Fruit fly (Drosophila melanogaster) whole organism, embryonic: ENCODE measurements around the gene yps.

Experiments used
- Aef1 ChIP-seq: fragments of 200-800 bp; sonication (Bioruptor generic); IDR thresholded peaks from 3 replicates; pipeline ENCODE4 v1.3.6; 2022; ENCODE audit warnings: missing biosample characterization, missing genetic modification characterization
- Bgb ChIP-seq: fragments of 200-800 bp; sonication (Bioruptor generic); IDR thresholded peaks from 2 replicates; pipeline ENCODE4 v1.3.6; 2022; ENCODE audit warnings: missing biosample characterization, missing genetic modification characterization; ENCODE audit not compliant: partially characterized antibody
- Bteb2 ChIP-seq: fragments of 200-800 bp; sonication (Bioruptor generic); optimal IDR thresholded peaks from 2 replicates; lab custom pipeline; 2016; ENCODE audit warnings: missing biosample characterization, missing genetic modification characterization
- CG10979 ChIP-seq: fragments of 200-800 bp; sonication (Bioruptor generic); optimal IDR thresholded peaks from 2 replicates; lab custom pipeline; 2018; ENCODE audit warnings: missing biosample characterization, mild to moderate bottlenecking, missing genetic modification characterization, moderate library complexity
- CG14710 ChIP-seq: fragments of 200-800 bp; sonication (Bioruptor generic); optimal IDR thresholded peaks from 3 replicates; lab custom pipeline; 2019; ENCODE audit warnings: missing biosample characterization, mild to moderate bottlenecking, missing genetic modification characterization, moderate library complexity
- CG14965 ChIP-seq: fragments of 200-800 bp; sonication (Bioruptor generic); optimal IDR thresholded peaks from 2 replicates; lab custom pipeline; 2016; ENCODE audit warnings: missing biosample characterization, missing genetic modification characterization, borderline replicate concordance
- CG15601 ChIP-seq: fragments of 200-800 bp; sonication (Bioruptor generic); optimal IDR thresholded peaks from 3 replicates; lab custom pipeline; 2019; ENCODE audit warnings: missing biosample characterization, mild to moderate bottlenecking, missing genetic modification characterization, moderate library complexity
- CG17568 ChIP-seq: fragments of 200-800 bp; sonication (Bioruptor generic); optimal IDR thresholded peaks from 2 replicates; lab custom pipeline; 2018; ENCODE audit warnings: missing biosample characterization, mild to moderate bottlenecking, missing genetic modification characterization, moderate library complexity
- CG17612 ChIP-seq: fragments of 200-800 bp; sonication (Bioruptor generic); IDR thresholded peaks from 2 replicates; pipeline ENCODE4 v1.3.6; 2022; ENCODE audit warnings: missing biosample characterization, missing genetic modification characterization
- CG17912 ChIP-seq: fragments of 200-800 bp; sonication (Bioruptor generic); optimal IDR thresholded peaks from 2 replicates; lab custom pipeline; 2018; ENCODE audit warnings: missing biosample characterization, mild to moderate bottlenecking, missing genetic modification characterization
- CG18476 ChIP-seq: fragments of 200-800 bp; sonication (Bioruptor generic); optimal IDR thresholded peaks from 2 replicates; lab custom pipeline; 2016; ENCODE audit warnings: missing biosample characterization, mild to moderate bottlenecking, missing genetic modification characterization
- CG18619 ChIP-seq: fragments of 200-800 bp; sonication (Bioruptor generic); optimal IDR thresholded peaks from 3 replicates; lab custom pipeline; 2017; ENCODE audit warnings: missing biosample characterization, mild to moderate bottlenecking, missing genetic modification characterization
- CG2129 ChIP-seq: fragments of 200-800 bp; sonication (Bioruptor generic); IDR thresholded peaks from 2 replicates; pipeline ENCODE4 v1.3.6; 2022; ENCODE audit warnings: missing biosample characterization, missing genetic modification characterization; ENCODE audit not compliant: partially characterized antibody
- CG2202 ChIP-seq: fragments of 200-800 bp; sonication (Bioruptor generic); optimal IDR thresholded peaks from 2 replicates; lab custom pipeline; 2018; ENCODE audit warnings: missing biosample characterization, mild to moderate bottlenecking, missing genetic modification characterization
- CG3281 ChIP-seq: fragments of 200-800 bp; sonication (Bioruptor generic); optimal IDR thresholded peaks from 3 replicates; lab custom pipeline; 2017; ENCODE audit warnings: missing biosample characterization, mild to moderate bottlenecking, missing genetic modification characterization
- CG3726 ChIP-seq: fragments of 200-800 bp; sonication (Bioruptor generic); IDR thresholded peaks from 3 replicates; pipeline ENCODE4, ENCODE4 v1.3.6; 2022; ENCODE audit warnings: missing biosample characterization, missing genetic modification characterization
- CG4360 ChIP-seq: fragments of 200-800 bp; sonication (Bioruptor generic); IDR thresholded peaks from 2 replicates; pipeline ENCODE4 v1.3.6; 2022; ENCODE audit warnings: missing biosample characterization, missing genetic modification characterization
- CG4854 ChIP-seq: fragments of 200-800 bp; sonication (Bioruptor generic); optimal IDR thresholded peaks from 2 replicates; lab custom pipeline; 2016; ENCODE audit warnings: missing biosample characterization, missing genetic modification characterization, inconsistent platforms
- CG7786 ChIP-seq: fragments of 200-800 bp; sonication (Bioruptor generic); optimal IDR thresholded peaks from 2 replicates; lab custom pipeline; 2016; ENCODE audit warnings: missing biosample characterization, missing genetic modification characterization
- CG8281 ChIP-seq: fragments of 200-800 bp; sonication (Bioruptor generic); optimal IDR thresholded peaks from 2 replicates; lab custom pipeline; 2018; ENCODE audit warnings: missing biosample characterization, mild to moderate bottlenecking, missing genetic modification characterization, moderate library complexity
- CG8359 ChIP-seq: fragments of 200-800 bp; sonication (Bioruptor generic); optimal IDR thresholded peaks from 2 replicates; lab custom pipeline; 2017; ENCODE audit warnings: missing biosample characterization, mild to moderate bottlenecking, missing genetic modification characterization, borderline replicate concordance
- CG8924 ChIP-seq: fragments of 200-800 bp; optimal IDR thresholded peaks from 3 replicates; lab custom pipeline; 2019; ENCODE audit warnings: missing biosample characterization, mild to moderate bottlenecking, missing genetic modification characterization, moderate library complexity
- CG9932 ChIP-seq: fragments of 200-800 bp; sonication (Bioruptor generic); IDR thresholded peaks from 2 replicates; pipeline ENCODE4 v1.3.6; 2022; ENCODE audit warnings: missing biosample characterization, missing genetic modification characterization
- CTCF ChIP-seq: fragments of 200-800 bp; sonication (Bioruptor generic); optimal IDR thresholded peaks from 2 replicates; lab custom pipeline; 2017; ENCODE audit warnings: missing biosample characterization, mild to moderate bottlenecking, missing genetic modification characterization, moderate library complexity
- Camta ChIP-seq: fragments of 200-800 bp; sonication (Bioruptor generic); optimal IDR thresholded peaks from 2 replicates; lab custom pipeline; 2016; ENCODE audit warnings: missing biosample characterization, missing genetic modification characterization
- CkIIα-i1 ChIP-seq: fragments of 200-800 bp; sonication (Bioruptor generic); IDR thresholded peaks from 2 replicates; pipeline ENCODE4 v1.3.6; 2022; ENCODE audit warnings: missing biosample characterization, missing genetic modification characterization
- Dek ChIP-seq: fragments of 200-800 bp; sonication (Bioruptor generic); optimal IDR thresholded peaks from 3 replicates; lab custom pipeline; 2019; ENCODE audit warnings: missing biosample characterization, mild to moderate bottlenecking, missing genetic modification characterization, moderate library complexity
- Ets65A ChIP-seq: fragments of 200-800 bp; sonication (Bioruptor generic); peaks from one replicate; lab custom pipeline; 2016; ENCODE audit warnings: missing biosample characterization, missing genetic modification characterization
- Lhr ChIP-seq: fragments of 200-800 bp; sonication (Bioruptor generic); optimal IDR thresholded peaks from 3 replicates; lab custom pipeline; 2017; ENCODE audit warnings: mild to moderate bottlenecking, missing biosample characterization, missing genetic modification reagents, missing genetic modification characterization
- Lpt ChIP-seq: fragments of >200 bp; optimal IDR thresholded peaks from 2 replicates; lab custom pipeline; 2018; ENCODE audit warnings: missing biosample characterization, missing genetic modification characterization
- Med ChIP-seq: fragments of 200-800 bp; sonication (Bioruptor generic); peaks from one replicate; lab custom pipeline; 2016; ENCODE audit warnings: missing biosample characterization, missing genetic modification characterization, mild to moderate bottlenecking, inconsistent platforms, moderate library complexity
- Neu2 ChIP-seq: fragments of 200-800 bp; sonication (Bioruptor generic); optimal IDR thresholded peaks from 3 replicates; lab custom pipeline; 2016; ENCODE audit warnings: missing biosample characterization, missing genetic modification characterization, borderline replicate concordance
- Opbp ChIP-seq: fragments of 200-800 bp; sonication (Bioruptor generic); IDR thresholded peaks from 3 replicates; pipeline ENCODE4 v1.3.6; 2022; ENCODE audit warnings: missing biosample characterization, missing genetic modification characterization; ENCODE audit not compliant: partially characterized antibody
- Poxn ChIP-seq: fragments of 200-800 bp; sonication (Bioruptor generic); IDR thresholded peaks from 2 replicates; pipeline ENCODE4 v1.3.6; 2022; ENCODE audit warnings: missing biosample characterization, missing genetic modification characterization
- Side ChIP-seq: fragments of 200-800 bp; sonication (Bioruptor generic); optimal IDR thresholded peaks from 2 replicates; lab custom pipeline; 2016; ENCODE audit warnings: missing biosample characterization, missing genetic modification characterization
- Sin3A ChIP-seq: fragments of >200 bp; optimal IDR thresholded peaks from 2 replicates; lab custom pipeline; 2018
- Sox100B ChIP-seq: fragments of 200-800 bp; sonication (Bioruptor generic); optimal IDR thresholded peaks from 3 replicates; lab custom pipeline; 2018; ENCODE audit warnings: missing biosample characterization, mild to moderate bottlenecking, missing genetic modification characterization
- Sry-β ChIP-seq: fragments of 200-800 bp; sonication (Bioruptor generic); optimal IDR thresholded peaks from 2 replicates; lab custom pipeline; 2018; ENCODE audit warnings: missing biosample characterization, mild to moderate bottlenecking, missing genetic modification characterization, moderate library complexity
- YL-1 ChIP-seq: fragments of 200-800 bp; sonication (Bioruptor generic); optimal IDR thresholded peaks from 3 replicates; lab custom pipeline; 2017; ENCODE audit warnings: missing biosample characterization, mild to moderate bottlenecking, missing genetic modification characterization
- cas ChIP-seq: fragments of 200-800 bp; sonication (Bioruptor generic); IDR thresholded peaks from 2 replicates; pipeline ENCODE4 v1.3.6; 2022; ENCODE audit warnings: missing biosample characterization, missing genetic modification characterization
- dm ChIP-seq: fragments of 200-800 bp; sonication (Bioruptor generic); optimal IDR thresholded peaks from 3 replicates; lab custom pipeline; 2016; ENCODE audit warnings: missing biosample characterization, missing genetic modification characterization
- ftz-f1 ChIP-seq: fragments of 200-800 bp; sonication (Bioruptor generic); optimal IDR thresholded peaks from 2 replicates; lab custom pipeline; 2016; ENCODE audit warnings: missing biosample characterization, missing genetic modification characterization
- gce ChIP-seq: fragments of 200-800 bp; sonication (Bioruptor generic); IDR thresholded peaks from 3 replicates; pipeline ENCODE4 v1.3.6; 2022; ENCODE audit warnings: missing biosample characterization, missing genetic modification characterization
- ham ChIP-seq: fragments of 200-800 bp; sonication (Bioruptor generic); IDR thresholded peaks from 2 replicates; pipeline ENCODE4 v1.3.6; 2022; ENCODE audit warnings: missing biosample characterization, missing genetic modification characterization
- hth ChIP-seq: fragments of >200 bp; optimal IDR thresholded peaks from 2 replicates; lab custom pipeline; 2017; ENCODE audit warnings: inconsistent platforms
- kni ChIP-seq: fragments of 200-800 bp; sonication (Bioruptor generic); optimal IDR thresholded peaks from 3 replicates; lab custom pipeline; 2017; ENCODE audit warnings: mild to moderate bottlenecking, missing biosample characterization, missing genetic modification reagents, missing genetic modification characterization
- mirr ChIP-seq: fragments of 200-800 bp; sonication (Bioruptor generic); optimal IDR thresholded peaks from 3 replicates; lab custom pipeline; 2018; ENCODE audit warnings: missing biosample characterization, mild to moderate bottlenecking, missing genetic modification characterization
- oc ChIP-seq: fragments of 200-800 bp; sonication (Bioruptor generic); optimal IDR thresholded peaks from 2 replicates; lab custom pipeline; 2018; ENCODE audit warnings: missing biosample characterization, mild to moderate bottlenecking, missing genetic modification characterization, moderate library complexity
- p53 ChIP-seq: fragments of 200-800 bp; sonication (Bioruptor generic); optimal IDR thresholded peaks from 2 replicates; lab custom pipeline; 2016; ENCODE audit warnings: missing biosample characterization, missing genetic modification characterization
- stc ChIP-seq: fragments of 200-800 bp; sonication (Bioruptor generic); IDR thresholded peaks from 2 replicates; pipeline ENCODE4 v1.3.6; 2022; ENCODE audit warnings: missing biosample characterization, missing genetic modification characterization
- tap ChIP-seq: fragments of 200-800 bp; optimal IDR thresholded peaks from 3 replicates; lab custom pipeline; 2019; ENCODE audit warnings: missing biosample characterization, mild to moderate bottlenecking, missing genetic modification characterization, moderate library complexity

yps gene

DNA sequence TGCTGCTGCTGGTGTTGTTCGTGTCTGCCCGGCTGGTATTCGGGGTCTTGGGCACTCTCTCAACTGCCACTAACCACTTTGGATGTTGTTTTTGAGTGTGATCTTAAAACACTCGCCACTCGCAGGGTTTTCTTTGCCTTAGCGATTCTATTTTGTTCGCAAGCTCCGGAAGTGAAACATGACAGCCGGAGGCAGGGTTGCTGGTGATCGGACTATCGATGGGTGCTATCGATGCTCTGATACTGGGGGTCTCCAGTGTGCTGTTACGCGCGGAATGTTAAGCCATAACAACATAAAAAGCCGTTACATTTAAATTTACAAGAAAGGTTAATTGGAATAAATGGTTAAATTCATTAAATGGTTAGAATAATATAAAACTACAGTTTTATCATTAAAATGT lies at the start of gene yps (continued):
- peak; percentile 93 for TF ChIP-seq CG2202 (tag; lab: Kevin White, UChicago)
- TF ChIP-seq CG10979, result peak; percentile 80
- TF ChIP-seq Med (GFP tag; lab: Kevin White, UChicago), result peak; percentile 100
- TF ChIP-seq CG3726 (GFP tag; lab: Robert Waterston, UW), result peak; percentile 81; the same call in 1 of the 3 replicates
- TF ChIP-seq CG18619 (GFP tag; lab: Kevin White, UChicago), result peak; percentile 96
- peak; percentile 75 for TF ChIP-seq CG18476 (GFP tag; lab: Kevin White, UChicago)
- peak; percentile 89 for TF ChIP-seq Bgb (GFP tag; lab: Robert Waterston, UW)
- TF ChIP-seq CG15601 (tag; lab: Kevin White, UChicago), result peak; percentile 92
- peak; percentile 97 for TF ChIP-seq Side
- TF ChIP-seq Sox100B (GFP tag; lab: Kevin White, UChicago), result peak; percentile 92
- TF ChIP-seq CG14710 (tag; lab: Kevin White, UChicago), result peak; percentile 92
- peak; percentile 75 for TF ChIP-seq CG7786 (GFP tag; lab: Kevin White, UChicago)
- TF ChIP-seq p53 (GFP tag; lab: Kevin White, UChicago), result peak; percentile 95
- peak; percentile 80 for TF ChIP-seq ftz-f1 (GFP tag; lab: Kevin White, UChicago)
- TF ChIP-seq CkIIα-i1, result peak; percentile 62; the same call in 1 of the 2 replicates
- no peak for TF ChIP-seq hth (lab: Kevin White, UChicago)
- TF ChIP-seq CG8359 (GFP tag; lab: Kevin White, UChicago), result peak; percentile 83
- TF ChIP-seq CG14965 (GFP tag; lab: Kevin White, UChicago), result peak; percentile 76
- peak; percentile 81 for TF ChIP-seq cas
- no peak for TF ChIP-seq Lpt
- peak; percentile 99 for TF ChIP-seq mirr (GFP tag; lab: Kevin White, UChicago)
- peak; percentile 93 for TF ChIP-seq dm (GFP tag; lab: Kevin White, UChicago)
- TF ChIP-seq Sry-β (GFP tag; lab: Kevin White, UChicago), result peak; percentile 74
- TF ChIP-seq Opbp (GFP tag; lab: Robert Waterston, UW), result peak; percentile 84
- TF ChIP-seq tap (tag; lab: Kevin White, UChicago), result peak; percentile 87
- peak; percentile 82 for TF ChIP-seq CG9932 (GFP tag; lab: Robert Waterston, UW)
- peak; percentile 68 for TF ChIP-seq CTCF (GFP tag; lab: Kevin White, UChicago)
- peak; percentile 98 for TF ChIP-seq YL-1 (GFP tag; lab: Kevin White, UChicago)
- TF ChIP-seq ham (GFP tag; lab: Robert Waterston, UW), result peak; percentile 78; the same call in 1 of the 2 replicates
- peak; percentile 92 for TF ChIP-seq CG4854 (GFP tag; lab: Kevin White, UChicago)
- TF ChIP-seq Camta, result peak; percentile 93
- peak; percentile 98 for TF ChIP-seq kni
- TF ChIP-seq oc, result peak; percentile 86
- peak; percentile 97 for TF ChIP-seq CG3281 (GFP tag; lab: Kevin White, UChicago)
- peak; percentile 96 for TF ChIP-seq CG17568
- TF ChIP-seq CG8924 (tag; lab: Kevin White, UChicago), result peak; percentile 82
- peak; percentile 28 for TF ChIP-seq Sin3A (lab: Kevin White, UChicago)
- peak; percentile 94 for TF ChIP-seq stc (GFP tag; lab: Robert Waterston, UW)
- TF ChIP-seq gce (GFP tag; lab: Robert Waterston, UW), result peak; percentile 95; the same call in 2 of the 3 replicates
- TF ChIP-seq CG4360, result peak; percentile 71
- peak; percentile 89 for TF ChIP-seq Lhr (GFP tag; lab: Kevin White, UChicago)
- peak; percentile 93 for TF ChIP-seq Bteb2 (GFP tag; lab: Kevin White, UChicago)
- peak; percentile 36 for TF ChIP-seq Neu2 (GFP tag; lab: Kevin White, UChicago)
- TF ChIP-seq Dek (tag; lab: Kevin White, UChicago), result peak; percentile 85
- peak; percentile 99 for TF ChIP-seq Ets65A (GFP tag; lab: Kevin White, UChicago)
- peak; percentile 65 for TF ChIP-seq Aef1 (GFP tag; lab: Robert Waterston, UW)
- TF ChIP-seq Poxn, result 0 out of 2 replicates have a peak, but pooled peaks have one; percentile 17
- peak; percentile 79 for TF ChIP-seq CG17612 (GFP tag; lab: Robert Waterston, UW)
- TF ChIP-seq CG2129 (GFP tag; lab: Robert Waterston, UW), result peak; percentile 33; the same call in 1 of the 2 replicates
- peak; percentile 68 for TF ChIP-seq CG8281 (tag; lab: Kevin White, UChicago)
- peak; percentile 99 for TF ChIP-seq CG17912 (GFP tag; lab: Kevin White, UChicago)
